Worm (Caenorhabditis elegans) whole organism, L2 larva: ENCODE measurements around the gene C16C8.12.

Experiments
- C34F6.9 ChIP-seq: fragments of 150-350 bp; optimal IDR thresholded peaks from 2 replicates; lab custom pipeline; 2014; ENCODE audit warnings: missing biosample characterization, missing genetic modification characterization
- F13H6.1 ChIP-seq: sonication (generic microtip); optimal IDR thresholded peaks from 2 replicates; lab custom pipeline; 2016; ENCODE audit warnings: missing genetic modification characterization, missing compliant biosample characterization
- Y55F3AM.14 ChIP-seq: fragments of 200-800 bp; sonication (Bioruptor generic); optimal IDR thresholded peaks from 2 replicates; lab custom pipeline; 2018; ENCODE audit warnings: mild to moderate bottlenecking, missing genetic modification characterization, missing compliant biosample characterization
- ZK546.5 ChIP-seq: sonication (generic microtip); optimal IDR thresholded peaks from 2 replicates; lab custom pipeline; 2017; ENCODE audit warnings: missing biosample characterization, missing genetic modification characterization
- aly-2 ChIP-seq: fragments of 150-350 bp; optimal IDR thresholded peaks from 2 replicates; lab custom pipeline; 2014; ENCODE audit warnings: missing biosample characterization, missing genetic modification characterization
- ama-1 ChIP-seq: fragments of 150-350 bp; optimal IDR thresholded peaks from 2 replicates; lab custom pipeline; 2018; ENCODE audit warnings: inconsistent platforms
- blmp-1 ChIP-seq: sonication (generic microtip); optimal IDR thresholded peaks from 2 replicates; lab custom pipeline; 2017; ENCODE audit warnings: missing genetic modification characterization, mild to moderate bottlenecking, missing compliant biosample characterization, antibody characterized with exemption, moderate library complexity; ENCODE audit not compliant: insufficient read depth
- ceh-16 ChIP-seq: fragments of 150-350 bp; optimal IDR thresholded peaks from 2 replicates; lab custom pipeline; 2014; ENCODE audit warnings: missing biosample characterization, missing genetic modification characterization
- ceh-82 ChIP-seq: fragments of 150-350 bp; optimal IDR thresholded peaks from 2 replicates; lab custom pipeline; 2014; ENCODE audit warnings: missing biosample characterization, missing genetic modification characterization
- dmd-4 ChIP-seq: sonication (generic microtip); optimal IDR thresholded peaks from 2 replicates; lab custom pipeline; 2017; ENCODE audit warnings: missing biosample characterization, missing genetic modification characterization
- elt-3 ChIP-seq: sonication (generic microtip); optimal IDR thresholded peaks from 2 replicates; lab custom pipeline; 2017; ENCODE audit warnings: missing biosample characterization, missing genetic modification characterization
- fos-1 ChIP-seq: fragments of 150-350 bp; optimal IDR thresholded peaks from 2 replicates; lab custom pipeline; 2014; ENCODE audit warnings: missing biosample characterization, missing genetic modification characterization
- gmeb-1 ChIP-seq: fragments of 150-350 bp; optimal IDR thresholded peaks from 2 replicates; lab custom pipeline; 2014; ENCODE audit warnings: missing biosample characterization, missing genetic modification characterization
- lin-11 ChIP-seq: fragments of 150-350 bp; sonication (generic microtip); optimal IDR thresholded peaks from 2 replicates; lab custom pipeline; 2014; ENCODE audit warnings: missing biosample characterization, missing genetic modification characterization, inconsistent platforms, mixed read lengths
- lsy-2 ChIP-seq, 2 experiments: fragments of 150-350 bp in 1 of 2; sonication (generic microtip) in 1 of 2; optimal IDR thresholded peaks; 2 replicates each; lab custom pipeline; 2014 to 2017; ENCODE audit warnings: missing biosample characterization in 2 of 2, missing genetic modification characterization in 2 of 2
- mbf-1 ChIP-seq: sonication (generic microtip); optimal IDR thresholded peaks from 2 replicates; lab custom pipeline; 2017; ENCODE audit warnings: missing biosample characterization, missing genetic modification characterization
- mdl-1 ChIP-seq, 2 experiments: fragments of 150-350 bp in 1 of 2; sonication (generic microtip) in 1 of 2; optimal IDR thresholded peaks; 2 replicates each; lab custom pipeline; 2017; ENCODE audit warnings: missing biosample characterization in 2 of 2, missing genetic modification characterization in 2 of 2
- nhr-10 ChIP-seq: sonication (generic microtip); optimal IDR thresholded peaks from 2 replicates; lab custom pipeline; 2017; ENCODE audit warnings: missing biosample characterization, missing genetic modification characterization
- nhr-12 ChIP-seq: fragments of 150-350 bp; optimal IDR thresholded peaks from 2 replicates; lab custom pipeline; 2014; ENCODE audit warnings: missing biosample characterization, missing genetic modification characterization
- nhr-129 ChIP-seq: fragments of 150-350 bp; optimal IDR thresholded peaks from 2 replicates; lab custom pipeline; 2014; ENCODE audit warnings: missing biosample characterization, missing genetic modification characterization
- nhr-21 ChIP-seq: fragments of 150-350 bp; optimal IDR thresholded peaks from 2 replicates; lab custom pipeline; 2014; ENCODE audit warnings: missing biosample characterization, missing genetic modification characterization
- nhr-23 ChIP-seq: fragments of 150-350 bp; optimal IDR thresholded peaks from 2 replicates; lab custom pipeline; 2014; ENCODE audit warnings: missing biosample characterization, missing genetic modification reagents, missing genetic modification characterization
- nhr-237 ChIP-seq: fragments of 150-350 bp; optimal IDR thresholded peaks from 2 replicates; lab custom pipeline; 2014; ENCODE audit warnings: missing biosample characterization, missing genetic modification characterization
- nhr-6 ChIP-seq: fragments of 150-350 bp; optimal IDR thresholded peaks from 2 replicates; lab custom pipeline; 2014; ENCODE audit warnings: missing biosample characterization, missing genetic modification characterization
- skn-1 ChIP-seq: sonication (generic microtip); optimal IDR thresholded peaks from 2 replicates; lab custom pipeline; 2017; ENCODE audit warnings: missing biosample characterization, missing genetic modification characterization
- sma-9 ChIP-seq, 2 experiments: fragments of 150-350 bp in 1 of 2; sonication (generic microtip) in 1 of 2; optimal IDR thresholded peaks; 2 replicates each; lab custom pipeline; 2014 to 2016; ENCODE audit warnings: missing genetic modification characterization in 2 of 2, mild to moderate bottlenecking in 1 of 2, missing biosample characterization in 1 of 2, missing compliant biosample characterization in 1 of 2, missing genetic modification reagents in 1 of 2, moderate library complexity in 1 of 2
- snpc-4 ChIP-seq: fragments of 150-350 bp; optimal IDR thresholded peaks from 2 replicates; lab custom pipeline; 2014; ENCODE audit warnings: missing biosample characterization, missing genetic modification characterization
- unc-39 ChIP-seq: fragments of 150-350 bp; optimal IDR thresholded peaks from 2 replicates; lab custom pipeline; 2014; ENCODE audit warnings: missing biosample characterization, missing genetic modification characterization
- unc-55 ChIP-seq: fragments of 150-350 bp; sonication (generic microtip); optimal IDR thresholded peaks from 3 replicates; lab custom pipeline; 2014; ENCODE audit warnings: missing biosample characterization, missing genetic modification reagents, missing genetic modification characterization
- unc-62 ChIP-seq: fragments of 150-350 bp; optimal IDR thresholded peaks from 2 replicates; lab custom pipeline; 2014; ENCODE audit warnings: missing biosample characterization, missing genetic modification reagents, missing genetic modification characterization
- ztf-1 ChIP-seq: fragments of 200-800 bp; sonication (Bioruptor generic); conservative IDR thresholded peaks from 2 replicates; pipeline ENCODE4 v1.3.6; 2022; ENCODE audit warnings: missing genetic modification characterization, missing compliant biosample characterization
- ztf-11 ChIP-seq: sonication (generic microtip); optimal IDR thresholded peaks from 2 replicates; lab custom pipeline; 2017; ENCODE audit warnings: missing biosample characterization, missing genetic modification characterization
- ztf-4 ChIP-seq: fragments of 150-350 bp; optimal IDR thresholded peaks from 2 replicates; lab custom pipeline; 2014; ENCODE audit warnings: missing biosample characterization, missing genetic modification characterization

Gene C16C8.12

ce11 chrII:3452421-3452820 lies at the start of gene C16C8.12:
Gene C16C8.12 (plus strand): TSS chrII:3452721.
- no peak for TF ChIP-seq ZK546.5
- no peak for TF ChIP-seq sma-9 (GFP tag; optimal IDR thresholded peaks at IDR 0.05; lab: Kevin White, UChicago)
- no peak for TF ChIP-seq sma-9 (tag; optimal IDR thresholded peaks at IDR 0.05; lab: Kevin White, UChicago)
- no peak for TF ChIP-seq ztf-11
- TF ChIP-seq nhr-237 (tag; lab: Kevin White, UChicago) = no peak
- no peak for TF ChIP-seq Y55F3AM.14
- TF ChIP-seq nhr-10 (tag; lab: Kevin White, UChicago) = no peak
- no peak for TF ChIP-seq unc-55 (GFP tag; lab: Kevin White, UChicago)
- TF ChIP-seq ama-1 (lab: Kevin White, UChicago) = no peak
- TF ChIP-seq mdl-1 (tag; optimal IDR thresholded peaks at IDR 0.05; lab: Kevin White, UChicago) = no peak
- TF ChIP-seq ceh-82 (tag; lab: Kevin White, UChicago) = no peak
- no peak for TF ChIP-seq blmp-1
- TF ChIP-seq lsy-2 (tag; optimal IDR thresholded peaks at IDR 0.05; lab: Kevin White, UChicago) = no peak
- TF ChIP-seq snpc-4 = no peak
- TF ChIP-seq unc-62 (GFP tag; lab: Kevin White, UChicago) = no peak
- no peak for TF ChIP-seq nhr-6 (tag; lab: Kevin White, UChicago)
- TF ChIP-seq nhr-23 (tag; lab: Kevin White, UChicago) = no peak
- no peak for TF ChIP-seq aly-2 (tag; lab: Kevin White, UChicago)
- TF ChIP-seq nhr-12 (tag; lab: Kevin White, UChicago) = no peak
- TF ChIP-seq skn-1 (tag; lab: Kevin White, UChicago) = no peak

ce11 chrII:3402854-3403253 lies 49.7 kb upstream of the C16C8.12 start, which contains the start of gene nep-10:
Gene nep-10 (minus strand): TSS chrII:3402954.
- TF ChIP-seq lin-11 (tag; lab: Kevin White, UChicago) (no peak), ama-1 (lab: Kevin White, UChicago) (no peak), Y55F3AM.14 (no peak), fos-1 (tag; lab: Kevin White, UChicago) (no peak), snpc-4 (no peak), dmd-4 (no peak), ceh-16 (tag; lab: Kevin White, UChicago) (no peak), unc-39 (no peak), gmeb-1 (tag; lab: Kevin White, UChicago) (no peak), elt-3 (tag; lab: Kevin White, UChicago) (no peak)

- TF ChIP-seq ztf-4 (no peak), mdl-1 (tag; optimal IDR thresholded peaks at IDR 0.05; lab: Kevin White, UChicago) (no peak), nhr-21 (tag; lab: Kevin White, UChicago) (no peak), C34F6.9 (no peak)
Observed at ce11 chrII:3403535-3403934, 49.0 kb upstream of the C16C8.12 start, which contains the start of gene nep-8. Gene nep-8 (plus strand): TSS chrII:3403835.

ce11 chrII:3414383-3414910 lies 38.1 kb upstream of the C16C8.12 start, which contains the start of the genes F18A12.7 and F18A12.2:
Gene F18A12.7 (minus strand): TSS chrII:3414483.
Gene F18A12.2 (plus strand): TSS chrII:3414860.
- TF ChIP-seq nhr-237 (tag; lab: Kevin White, UChicago) = no peak
- TF ChIP-seq ztf-4 = no peak
- no peak for TF ChIP-seq unc-55 (GFP tag; lab: Kevin White, UChicago)
- TF ChIP-seq nhr-6 (tag; lab: Kevin White, UChicago) = no peak
- TF ChIP-seq mbf-1 = no peak
- TF ChIP-seq nhr-129 (tag; lab: Kevin White, UChicago) = no peak
- TF ChIP-seq blmp-1 = no peak
- no peak for TF ChIP-seq ztf-1 (GFP tag; lab: Robert Waterston, UW)
- TF ChIP-seq C34F6.9 = no peak
- TF ChIP-seq F13H6.1 (tag; lab: Kevin White, UChicago) = no peak
- TF ChIP-seq ZK546.5 = no peak

ce11 chrII:3416528-3416927 lies 36.0 kb upstream of the C16C8.12 start, which contains the start of gene nep-6:
Gene nep-6 (plus strand): TSS chrII:3416828.
- TF ChIP-seq blmp-1 (no peak), nhr-237 (tag; lab: Kevin White, UChicago) (no peak)
